Fruit fly (Drosophila melanogaster) whole organism, embryonic: ENCODE data around the gene CG1824.

Experiments
- Bteb2 ChIP-seq: fragments of 200-800 bp; sonication (Bioruptor generic); optimal IDR thresholded peaks from 2 replicates; lab custom pipeline; 2016; ENCODE audit warnings: missing biosample characterization, missing genetic modification characterization
- CG10366 ChIP-seq: fragments of 200-800 bp; sonication (Bioruptor generic); IDR thresholded peaks from 2 replicates; pipeline ENCODE4 v1.3.6; 2022; ENCODE audit warnings: missing biosample characterization, missing genetic modification characterization
- CG10543 ChIP-seq: fragments of 200-800 bp; sonication (Bioruptor generic); optimal IDR thresholded peaks from 3 replicates; lab custom pipeline; 2017; ENCODE audit warnings: missing biosample characterization, mild to moderate bottlenecking, missing genetic modification characterization, moderate library complexity
- CG12769 ChIP-seq: fragments of 200-800 bp; sonication (Bioruptor generic); optimal IDR thresholded peaks from 2 replicates; lab custom pipeline; 2019; ENCODE audit warnings: missing biosample characterization, mild to moderate bottlenecking, missing genetic modification characterization, moderate library complexity
- CG13624 ChIP-seq: fragments of 200-800 bp; sonication (Bioruptor generic); optimal IDR thresholded peaks from 2 replicates; lab custom pipeline; 2016; ENCODE audit warnings: missing biosample characterization, missing genetic modification characterization
- CG14965 ChIP-seq: fragments of 200-800 bp; sonication (Bioruptor generic); optimal IDR thresholded peaks from 2 replicates; lab custom pipeline; 2016; ENCODE audit warnings: missing biosample characterization, missing genetic modification characterization, borderline replicate concordance
- CG15269 ChIP-seq: fragments of 200-800 bp; sonication (Bioruptor generic); optimal IDR thresholded peaks from 2 replicates; lab custom pipeline; 2018; ENCODE audit warnings: missing biosample characterization, mild to moderate bottlenecking, missing genetic modification characterization, moderate library complexity
- CG1529 ChIP-seq: fragments of 200-800 bp; sonication (Bioruptor generic); optimal IDR thresholded peaks from 3 replicates; lab custom pipeline; 2018; ENCODE audit warnings: missing biosample characterization, missing genetic modification characterization
- CG16813 ChIP-seq: fragments of 200-800 bp; sonication (Bioruptor generic); IDR thresholded peaks from 3 replicates; pipeline ENCODE4 v1.3.6; 2022; ENCODE audit warnings: missing biosample characterization, missing genetic modification characterization; ENCODE audit not compliant: partially characterized antibody
- CG34224 ChIP-seq: fragments of 200-800 bp; sonication (Bioruptor generic); IDR thresholded peaks from 3 replicates; pipeline ENCODE4 v1.3.6; 2022; ENCODE audit warnings: missing biosample characterization, missing genetic modification characterization; ENCODE audit not compliant: partially characterized antibody
- CG4328 ChIP-seq: fragments of 200-800 bp; sonication (Bioruptor generic); optimal IDR thresholded peaks from 3 replicates; lab custom pipeline; 2017; ENCODE audit warnings: missing biosample characterization, missing genetic modification reagents, missing genetic modification characterization
- CG43689 ChIP-seq: fragments of 200-800 bp; sonication (Bioruptor generic); IDR thresholded peaks from 2 replicates; pipeline ENCODE4 v1.3.6; 2022; ENCODE audit warnings: missing biosample characterization, missing genetic modification characterization
- CG4854 ChIP-seq: fragments of 200-800 bp; sonication (Bioruptor generic); optimal IDR thresholded peaks from 2 replicates; lab custom pipeline; 2016; ENCODE audit warnings: missing biosample characterization, missing genetic modification characterization, inconsistent platforms
- CG6854 ChIP-seq: fragments of 200-800 bp; sonication (Bioruptor generic); optimal IDR thresholded peaks from 3 replicates; lab custom pipeline; 2017; ENCODE audit warnings: missing biosample characterization, mild to moderate bottlenecking, missing genetic modification characterization
- CG8089 ChIP-seq: fragments of 200-800 bp; sonication (Bioruptor generic); optimal IDR thresholded peaks from 3 replicates; lab custom pipeline; 2016; ENCODE audit warnings: missing biosample characterization, missing genetic modification characterization
- CG8281 ChIP-seq: fragments of 200-800 bp; sonication (Bioruptor generic); optimal IDR thresholded peaks from 2 replicates; lab custom pipeline; 2018; ENCODE audit warnings: missing biosample characterization, mild to moderate bottlenecking, missing genetic modification characterization, moderate library complexity
- ERR ChIP-seq: fragments of 200-800 bp; sonication (Bioruptor generic); optimal IDR thresholded peaks from 2 replicates; lab custom pipeline; 2016; ENCODE audit warnings: missing biosample characterization, missing genetic modification characterization
- Fer1 ChIP-seq: fragments of 200-800 bp; sonication (Bioruptor generic); optimal IDR thresholded peaks from 2 replicates; lab custom pipeline; 2017; ENCODE audit warnings: missing biosample characterization, mild to moderate bottlenecking, missing genetic modification characterization
- HmgD ChIP-seq: fragments of 200-800 bp; sonication (Bioruptor generic); optimal IDR thresholded peaks from 3 replicates; lab custom pipeline; 2016; ENCODE audit warnings: missing biosample characterization, missing genetic modification characterization
- Lhr ChIP-seq: fragments of 200-800 bp; sonication (Bioruptor generic); optimal IDR thresholded peaks from 3 replicates; lab custom pipeline; 2017; ENCODE audit warnings: mild to moderate bottlenecking, missing biosample characterization, missing genetic modification reagents, missing genetic modification characterization
- Med ChIP-seq: fragments of 200-800 bp; sonication (Bioruptor generic); peaks from one replicate; lab custom pipeline; 2016; ENCODE audit warnings: missing biosample characterization, missing genetic modification characterization, mild to moderate bottlenecking, inconsistent platforms, moderate library complexity
- Mes4 ChIP-seq: fragments of 200-800 bp; sonication (Bioruptor generic); optimal IDR thresholded peaks from 2 replicates; lab custom pipeline; 2016; ENCODE audit warnings: missing biosample characterization, missing genetic modification characterization
- Nf-YB ChIP-seq: fragments of 200-800 bp; sonication (Bioruptor generic); optimal IDR thresholded peaks from 3 replicates; lab custom pipeline; 2019; ENCODE audit warnings: missing biosample characterization, mild to moderate bottlenecking, missing genetic modification characterization, moderate library complexity
- Oli ChIP-seq: fragments of 200-800 bp; sonication (Bioruptor generic); optimal IDR thresholded peaks from 2 replicates; lab custom pipeline; 2018; ENCODE audit warnings: missing biosample characterization, mild to moderate bottlenecking, missing genetic modification characterization, moderate library complexity
- Rx ChIP-seq: fragments of 200-800 bp; sonication (Bioruptor generic); IDR thresholded peaks from 2 replicates; pipeline ENCODE4 v1.3.6; 2022; ENCODE audit warnings: missing biosample characterization, missing genetic modification characterization
- Sox100B ChIP-seq: fragments of 200-800 bp; sonication (Bioruptor generic); optimal IDR thresholded peaks from 3 replicates; lab custom pipeline; 2018; ENCODE audit warnings: missing biosample characterization, mild to moderate bottlenecking, missing genetic modification characterization
- Sry-β ChIP-seq: fragments of 200-800 bp; sonication (Bioruptor generic); optimal IDR thresholded peaks from 2 replicates; lab custom pipeline; 2018; ENCODE audit warnings: missing biosample characterization, mild to moderate bottlenecking, missing genetic modification characterization, moderate library complexity
- TFAM ChIP-seq: fragments of 200-800 bp; sonication (Bioruptor generic); optimal IDR thresholded peaks from 2 replicates; lab custom pipeline; 2017; ENCODE audit warnings: missing biosample characterization, missing genetic modification characterization, inconsistent platforms
- Usf ChIP-seq: fragments of 200-800 bp; sonication (Bioruptor generic); optimal IDR thresholded peaks from 2 replicates; lab custom pipeline; 2017; ENCODE audit warnings: missing genotype, missing biosample characterization, missing genetic modification characterization
- btn ChIP-seq: fragments of 200-800 bp; sonication (Bioruptor generic); optimal IDR thresholded peaks from 2 replicates; lab custom pipeline; 2016; ENCODE audit warnings: missing biosample characterization, missing genetic modification characterization
- cas ChIP-seq: fragments of 200-800 bp; sonication (Bioruptor generic); IDR thresholded peaks from 2 replicates; pipeline ENCODE4 v1.3.6; 2022; ENCODE audit warnings: missing biosample characterization, missing genetic modification characterization
- chm ChIP-seq: fragments of 200-800 bp; sonication (Bioruptor generic); IDR thresholded peaks from 2 replicates; pipeline ENCODE4 v1.3.6; 2022; ENCODE audit warnings: missing biosample characterization, missing genetic modification characterization
- chn ChIP-seq: fragments of 200-800 bp; sonication (Bioruptor generic); optimal IDR thresholded peaks from 2 replicates; lab custom pipeline; 2016; ENCODE audit warnings: missing biosample characterization, missing genetic modification characterization
- danr ChIP-seq: fragments of 200-800 bp; sonication (Bioruptor generic); IDR thresholded peaks from 2 replicates; pipeline ENCODE4 v1.3.6; 2022; ENCODE audit warnings: missing biosample characterization, missing genetic modification characterization
- dmrt11E ChIP-seq: fragments of 200-800 bp; sonication (Bioruptor generic); optimal IDR thresholded peaks from 3 replicates; lab custom pipeline; 2018; ENCODE audit warnings: missing biosample characterization, mild to moderate bottlenecking, missing genetic modification characterization, moderate library complexity
- dpn ChIP-seq, 2 experiments: fragments of 200-800 bp; sonication (Bioruptor generic); optimal IDR thresholded peaks; 3 replicates each; lab custom pipeline; 2016; ENCODE audit warnings: missing biosample characterization in 2 of 2, missing genetic modification characterization in 2 of 2
- ems ChIP-seq: fragments of 200-800 bp; sonication (Bioruptor generic); optimal IDR thresholded peaks from 3 replicates; lab custom pipeline; 2016; ENCODE audit warnings: missing biosample characterization, missing genetic modification characterization
- ewg ChIP-seq: fragments of 200-800 bp; sonication (Bioruptor generic); optimal IDR thresholded peaks from 3 replicates; lab custom pipeline; 2017; ENCODE audit warnings: mild to moderate bottlenecking, missing biosample characterization, missing genetic modification reagents, missing genetic modification characterization
- ftz-f1 ChIP-seq: fragments of 200-800 bp; sonication (Bioruptor generic); optimal IDR thresholded peaks from 2 replicates; lab custom pipeline; 2016; ENCODE audit warnings: missing biosample characterization, missing genetic modification characterization
- gcm2 ChIP-seq: fragments of 200-800 bp; sonication (Bioruptor generic); optimal IDR thresholded peaks from 2 replicates; lab custom pipeline; 2016; ENCODE audit warnings: missing biosample characterization, missing genetic modification characterization
- gfzf ChIP-seq: fragments of 200-800 bp; sonication (Bioruptor generic); optimal IDR thresholded peaks from 2 replicates; lab custom pipeline; 2016; ENCODE audit warnings: missing biosample characterization, mild to moderate bottlenecking, missing genetic modification characterization, moderate library complexity
- inv ChIP-seq: fragments of 200-800 bp; sonication (Bioruptor generic); IDR thresholded peaks from 2 replicates; pipeline ENCODE4 v1.3.6; 2022; ENCODE audit warnings: missing biosample characterization, missing genetic modification characterization; ENCODE audit not compliant: partially characterized antibody
- jigr1 ChIP-seq: fragments of 200-800 bp; sonication (Bioruptor generic); IDR thresholded peaks from 3 replicates; pipeline ENCODE4 v1.3.6; 2022; ENCODE audit warnings: missing biosample characterization, missing genetic modification characterization
- maf-S ChIP-seq: fragments of 200-800 bp; sonication (Bioruptor generic); optimal IDR thresholded peaks from 2 replicates; lab custom pipeline; 2016; ENCODE audit warnings: missing biosample characterization, missing genetic modification characterization
- onecut ChIP-seq: fragments of 200-800 bp; sonication (Bioruptor generic); IDR thresholded peaks from 2 replicates; pipeline ENCODE4 v1.3.6; 2022; ENCODE audit warnings: missing biosample characterization, missing genetic modification characterization
- pho ChIP-seq: fragments of 200-800 bp; sonication (Bioruptor generic); optimal IDR thresholded peaks from 2 replicates; lab custom pipeline; 2016; ENCODE audit warnings: missing biosample characterization, missing genetic modification characterization
- wdn ChIP-seq: fragments of 200-800 bp; sonication (Bioruptor generic); IDR thresholded peaks from 2 replicates; pipeline ENCODE4 v1.3.6; 2022; ENCODE audit warnings: missing biosample characterization, missing genetic modification characterization
- zfh1 ChIP-seq: fragments of 200-800 bp; sonication (Bioruptor generic); IDR thresholded peaks from 3 replicates; pipeline ENCODE4 v1.3.6; 2022; ENCODE audit warnings: missing biosample characterization, missing genetic modification characterization

CG1824 gene

dm6 chrX:12582984-12583869 is 12.2 kb downstream of the CG1824 start, which contains the start of gene Pits (continued):
- TF ChIP-seq Oli (peak; percentile 34), maf-S (GFP tag; lab: Kevin White, UChicago) (peak; percentile 49), Sox100B (GFP tag; lab: Kevin White, UChicago) (peak; percentile 33), CG14965 (no peak), cas (GFP tag; lab: Robert Waterston, UW) (no peak; the same call in 1 of the 2 replicates), Sry-β (GFP tag; lab: Kevin White, UChicago) (no peak), danr (no peak), Nf-YB (GFP tag; lab: Kevin White, UChicago) (peak; percentile 21), CG34224 (peak; percentile 50; the same call in 1 of the 3 replicates), chm (GFP tag; lab: Robert Waterston, UW) (peak; percentile 82), ewg (GFP tag; lab: Kevin White, UChicago) (peak; percentile 87), CG13624 (peak; percentile 84), CG8281 (tag; lab: Kevin White, UChicago) (no peak), dmrt11E (tag; lab: Kevin White, UChicago) (peak; percentile 47), wdn (GFP tag; lab: Robert Waterston, UW) (0 out of 2 replicates have a peak, but pooled peaks have one; percentile 22), gcm2 (GFP tag; lab: Kevin White, UChicago) (peak; percentile 14), Usf (GFP tag; lab: Kevin White, UChicago) (peak; percentile 3), CG10366 (GFP tag; lab: Robert Waterston, UW) (no peak), CG16813 (GFP tag; lab: Robert Waterston, UW) (peak; percentile 34; the same call in 1 of the 3 replicates), CG15269 (tag; lab: Kevin White, UChicago) (peak; percentile 41), ems (GFP tag; lab: Kevin White, UChicago) (peak; percentile 48), pho (peak; percentile 35), btn (GFP tag; lab: Kevin White, UChicago) (peak; percentile 7), onecut (GFP tag; lab: Robert Waterston, UW) (peak; percentile 30; the same call in 1 of the 2 replicates), Fer1 (GFP tag; lab: Kevin White, UChicago) (peak; percentile 63), CG10543 (peak; percentile 92), CG8089 (GFP tag; lab: Kevin White, UChicago) (no peak), Mes4 (GFP tag; lab: Kevin White, UChicago) (peak; percentile 40), CG43689 (GFP tag; lab: Robert Waterston, UW) (no peak), gfzf (peak; percentile 99), CG12769 (tag; lab: Kevin White, UChicago) (peak; percentile 89), HmgD (GFP tag; lab: Kevin White, UChicago) (peak; percentile 68), inv (GFP tag; lab: Robert Waterston, UW) (peak; percentile 25; the same call in 1 of the 2 replicates), chn (GFP tag; lab: Kevin White, UChicago) (peak; percentile 16), zfh1 (peak; percentile 47; the same call in 2 of the 3 replicates), jigr1 (GFP tag; lab: Robert Waterston, UW) (0 out of 3 replicates have a peak, but pooled peaks have one; percentile 43), ERR (GFP tag; lab: Kevin White, UChicago) (peak; percentile 61), dpn (GFP tag; optimal IDR thresholded peaks at IDR 0.05; lab: Kevin White, UChicago) (peak in 1 of 2 experiments; percentile 51), CG6854 (GFP tag; lab: Kevin White, UChicago) (peak; percentile 55), CG4854 (no peak), Med (GFP tag; lab: Kevin White, UChicago) (peak; percentile 94), TFAM (GFP tag; lab: Kevin White, UChicago) (no peak), CG1529 (GFP tag; lab: Kevin White, UChicago) (no peak), Rx (GFP tag; lab: Robert Waterston, UW) (no peak), Lhr (GFP tag; lab: Kevin White, UChicago) (peak; percentile 96), ftz-f1 (GFP tag; lab: Kevin White, UChicago) (peak; percentile 91), CG4328 (GFP tag; lab: Kevin White, UChicago) (no peak), Bteb2 (GFP tag; lab: Kevin White, UChicago) (no peak)
